Worm (Caenorhabditis elegans): Measurements from ENCODE around the gene atat-2.

The atat-2 gene

ce11 chrX:5819702-5820470 is 29.0 kb upstream of the atat-2 start:
- TF ChIP-seq W03F9.2 (tag; optimal IDR thresholded peaks at IDR 0.05) = no peak
- peak; percentile 66 for TF ChIP-seq him-1 (tag; optimal IDR thresholded peaks at IDR 0.05)

DNA sequence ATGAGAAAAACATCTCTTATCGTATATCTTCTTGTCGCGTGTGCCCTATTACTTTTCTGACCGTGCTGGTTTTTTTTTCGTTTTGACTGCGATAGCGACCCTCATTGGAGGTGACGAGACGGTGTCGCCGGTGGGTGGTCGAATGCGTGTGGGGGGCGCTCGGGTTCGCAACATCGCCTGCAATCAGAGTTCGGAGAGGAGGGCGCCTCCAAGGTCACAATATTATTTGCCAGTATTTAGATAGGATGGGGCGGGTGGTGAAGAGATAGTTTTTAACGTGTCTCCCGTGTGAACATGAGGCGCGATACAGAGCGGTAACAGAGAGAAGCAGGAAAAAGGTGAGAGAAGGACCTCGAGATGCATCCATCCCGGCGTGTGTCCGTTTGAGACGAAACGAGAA is 28.0 kb upstream of the atat-2 start:
- TF ChIP-seq dao-5 (tag; optimal IDR thresholded peaks at IDR 0.05) (no peak), W03F9.2 (tag; optimal IDR thresholded peaks at IDR 0.05) (no peak), him-1 (tag; optimal IDR thresholded peaks at IDR 0.05) (no peak)

DNA sequence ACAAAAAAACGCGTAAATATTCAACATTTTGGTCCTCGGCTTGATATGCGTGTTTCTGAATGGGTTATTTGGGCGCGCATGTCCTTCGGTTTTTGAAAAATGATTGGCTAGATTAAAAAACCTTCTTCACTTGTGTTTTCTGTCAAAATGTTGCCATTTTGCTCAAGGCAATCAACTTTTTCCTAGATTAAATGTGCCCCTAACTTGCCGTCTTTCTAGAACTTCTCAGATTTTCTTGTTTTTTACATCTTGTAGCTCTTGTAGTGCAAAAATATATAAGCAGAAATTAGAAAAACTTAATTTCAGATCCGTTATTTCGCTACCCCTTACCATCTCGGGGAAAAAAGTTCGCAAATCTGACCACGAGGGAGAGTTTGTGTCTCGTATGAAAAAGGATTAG is 27.1 kb upstream of the atat-2 start, which contains the start of gene hbl-1:
TSS of gene hbl-1 (plus strand) at position 301 of the 400 bp plus-strand sequence.
- TF ChIP-seq dao-5 (tag; optimal IDR thresholded peaks at IDR 0.05) (no peak), W03F9.2 (tag; optimal IDR thresholded peaks at IDR 0.05) (no peak), him-1 (tag; optimal IDR thresholded peaks at IDR 0.05) (no peak)

DNA sequence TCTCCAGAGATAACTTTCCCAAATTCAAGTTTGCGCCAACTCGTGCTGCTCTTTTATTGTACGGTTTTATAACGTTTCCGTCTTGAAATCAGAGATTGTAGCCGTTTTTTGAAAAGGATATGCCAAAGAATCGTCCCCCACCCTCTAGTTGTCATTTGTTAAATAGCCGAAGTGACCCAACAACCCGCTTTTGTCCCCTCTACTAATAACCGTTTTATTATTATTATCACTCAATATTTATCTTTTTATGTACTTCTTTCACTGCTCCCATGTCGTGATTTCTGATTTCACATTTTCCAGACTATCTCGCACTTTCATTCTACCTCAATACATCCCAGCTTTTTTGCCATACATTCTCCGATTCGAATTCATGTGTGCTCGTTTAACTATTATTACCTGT is 21.9 kb upstream of the atat-2 start:
- TF ChIP-seq dao-5 (tag; optimal IDR thresholded peaks at IDR 0.05) = no peak
- no peak for TF ChIP-seq W03F9.2 (tag; optimal IDR thresholded peaks at IDR 0.05)
- no peak for TF ChIP-seq him-1 (tag; optimal IDR thresholded peaks at IDR 0.05)

DNA sequence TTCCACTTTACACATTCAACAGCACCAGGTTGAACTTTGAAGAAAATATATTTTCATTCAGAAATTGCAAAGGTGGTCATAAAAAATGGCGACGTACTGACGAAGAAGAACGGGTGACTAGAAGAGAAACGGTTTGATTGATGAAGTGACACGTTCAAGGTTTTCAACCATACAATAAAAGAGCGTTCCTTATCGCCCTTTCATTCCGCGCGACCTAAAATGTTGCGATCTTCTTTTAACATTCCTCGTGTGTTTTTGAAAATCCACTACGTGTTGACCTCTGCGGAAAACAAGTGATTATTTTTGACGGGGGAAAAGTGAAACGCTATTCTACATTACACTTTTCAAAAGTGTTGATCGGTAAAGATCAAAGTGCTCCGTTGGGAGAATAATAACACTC is 20.8 kb upstream of the atat-2 start:
- no peak for TF ChIP-seq him-1 (tag; optimal IDR thresholded peaks at IDR 0.05)
- TF ChIP-seq W03F9.2 (tag; optimal IDR thresholded peaks at IDR 0.05) = no peak
- no peak for TF ChIP-seq dao-5 (tag; optimal IDR thresholded peaks at IDR 0.05)

DNA sequence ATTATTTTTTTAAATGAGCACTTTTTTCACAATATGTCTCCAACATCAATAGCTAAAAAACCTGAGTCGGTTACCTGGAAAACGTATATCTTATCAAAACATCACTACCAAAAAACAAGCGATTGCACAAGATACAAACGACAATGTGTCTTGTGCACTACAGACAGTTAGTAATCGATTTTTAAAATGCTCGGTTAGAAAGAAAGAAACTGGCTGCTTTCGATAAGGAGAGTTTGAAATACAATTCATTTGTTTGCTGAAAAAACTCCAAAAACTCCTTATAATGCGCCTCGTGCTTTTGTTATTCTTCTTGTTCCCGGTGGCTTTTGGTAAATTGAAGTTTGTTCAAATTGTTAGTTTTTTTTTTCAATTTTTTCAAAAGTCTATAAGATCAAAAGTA is 19.7 kb upstream of the atat-2 start, which contains the start of gene acp-5:
TSS of gene acp-5 (plus strand) at position 261 of the 400 bp plus-strand sequence.
- no peak for TF ChIP-seq W03F9.2 (tag; optimal IDR thresholded peaks at IDR 0.05)
- no peak for TF ChIP-seq dao-5 (tag; optimal IDR thresholded peaks at IDR 0.05)
- no peak for TF ChIP-seq him-1 (tag; optimal IDR thresholded peaks at IDR 0.05)

DNA sequence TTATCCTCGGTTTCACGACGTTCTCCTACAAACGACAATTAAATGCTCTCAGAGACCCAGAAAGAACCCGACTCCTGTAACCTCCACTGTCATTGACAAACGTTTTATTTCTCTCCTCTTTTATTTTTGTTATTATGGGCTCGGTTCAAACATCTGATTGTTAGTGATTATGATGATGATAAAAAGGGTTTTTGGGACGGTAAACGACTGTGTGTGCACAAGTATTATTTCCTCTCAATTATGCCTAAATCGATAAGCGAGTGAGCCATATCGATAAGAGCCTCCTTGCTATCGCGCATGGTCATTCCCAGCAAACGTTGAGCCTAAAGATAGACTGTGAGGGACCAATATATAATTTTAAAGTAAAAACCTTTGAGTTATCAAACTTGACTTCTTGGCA is 17.1 kb upstream of the atat-2 start:
- TF ChIP-seq him-1 (tag; optimal IDR thresholded peaks at IDR 0.05) (no peak), W03F9.2 (tag; optimal IDR thresholded peaks at IDR 0.05) (no peak), dao-5 (tag; optimal IDR thresholded peaks at IDR 0.05) (no peak)

DNA sequence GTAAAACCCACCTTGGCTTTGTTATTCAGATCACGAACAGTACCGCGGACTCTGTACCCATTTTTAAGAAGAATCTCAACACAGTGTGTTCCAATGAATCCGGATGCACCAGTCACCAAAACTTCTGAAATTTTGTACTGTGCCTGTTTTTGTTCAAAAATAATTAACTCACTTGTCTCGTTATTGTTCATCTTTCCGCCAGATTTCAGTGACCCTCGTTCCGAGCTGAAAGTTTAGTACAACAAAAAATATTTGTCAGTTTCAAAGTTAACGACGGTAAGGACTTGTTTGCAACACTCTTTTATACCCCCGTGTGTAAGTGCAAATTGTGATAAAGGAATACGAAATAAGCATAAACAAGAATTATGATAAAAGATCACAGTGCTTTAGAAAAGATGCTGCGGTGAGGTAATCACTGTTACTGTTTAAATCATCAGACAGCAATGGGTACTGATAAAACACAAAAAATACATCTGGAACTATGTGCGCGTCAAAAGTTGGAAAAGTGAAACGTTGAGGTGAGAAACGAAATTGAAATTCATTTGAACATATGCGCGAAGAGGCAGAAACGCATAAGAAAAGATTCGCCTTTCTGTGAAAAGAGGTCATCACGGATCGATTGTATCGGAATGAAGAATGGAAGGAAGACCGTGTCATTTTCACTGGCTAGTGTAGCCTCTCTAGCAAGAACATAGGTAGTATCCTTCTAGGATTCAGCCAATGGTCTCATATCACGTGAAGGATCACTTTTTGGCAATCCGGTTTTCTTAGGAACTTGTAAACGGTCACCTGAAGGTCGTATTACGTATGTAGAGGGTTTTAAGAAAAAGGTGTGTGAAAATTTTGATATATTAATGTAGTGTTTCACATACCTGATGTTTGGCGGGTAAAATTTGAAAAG is 14.1 kb upstream of the atat-2 start, which contains the start of gene F13D11.4:
TSS of gene F13D11.4 (minus strand) at position 225 of the 901 bp plus-strand sequence.
- TF ChIP-seq him-1 (tag; optimal IDR thresholded peaks at IDR 0.05) = no peak
- TF ChIP-seq W03F9.2 (tag; optimal IDR thresholded peaks at IDR 0.05) = no peak
- TF ChIP-seq dao-5 (tag; optimal IDR thresholded peaks at IDR 0.05) = no peak

- TF ChIP-seq dao-5 (tag; optimal IDR thresholded peaks at IDR 0.05) (no peak), W03F9.2 (tag; optimal IDR thresholded peaks at IDR 0.05) (no peak), him-1 (tag; optimal IDR thresholded peaks at IDR 0.05) (no peak)
Observed at ce11 chrX:5836527-5836926, 12.4 kb upstream of the atat-2 start.

DNA sequence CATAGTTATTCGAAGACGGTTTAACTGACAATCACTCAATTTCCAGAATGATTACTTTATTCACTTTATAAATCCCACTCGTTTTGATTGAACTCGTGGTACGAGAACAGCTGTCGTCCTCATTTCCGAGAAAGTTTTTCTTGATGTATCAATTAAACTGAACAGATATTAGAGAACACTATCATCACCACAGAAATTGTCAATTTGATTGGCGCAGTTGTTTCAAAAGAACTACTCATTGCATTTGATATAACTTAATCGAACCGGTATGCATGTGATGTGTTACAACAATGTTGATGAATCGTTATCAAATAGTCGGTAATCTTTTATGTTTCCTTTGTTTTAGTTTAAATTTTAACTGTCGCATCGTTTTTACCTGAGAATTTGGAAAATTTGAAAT is 11.9 kb upstream of the atat-2 start:
- TF ChIP-seq W03F9.2 (tag; optimal IDR thresholded peaks at IDR 0.05) (no peak), dao-5 (tag; optimal IDR thresholded peaks at IDR 0.05) (no peak), him-1 (tag; optimal IDR thresholded peaks at IDR 0.05) (no peak)

ce11 chrX:5839143-5839542 is 9.8 kb upstream of the atat-2 start:
- no peak for TF ChIP-seq him-1 (tag; optimal IDR thresholded peaks at IDR 0.05)
- TF ChIP-seq dao-5 (tag; optimal IDR thresholded peaks at IDR 0.05) = no peak
- TF ChIP-seq W03F9.2 (tag; optimal IDR thresholded peaks at IDR 0.05) = no peak

ce11 chrX:5839643-5840042 is 9.3 kb upstream of the atat-2 start, which contains the start of gene dct-11:
Gene dct-11, minus strand, starts transcription at chrX:5839778.
- TF ChIP-seq W03F9.2 (tag; optimal IDR thresholded peaks at IDR 0.05) (no peak), him-1 (tag; optimal IDR thresholded peaks at IDR 0.05) (no peak), dao-5 (tag; optimal IDR thresholded peaks at IDR 0.05) (no peak)

ce11 chrX:5841060-5841642 is 7.7 kb upstream of the atat-2 start, which contains the start of gene puf-9:
Gene puf-9, plus strand, starts transcription at chrX:5841592.
- peak; percentile 83 for TF ChIP-seq W03F9.2 (tag; optimal IDR thresholded peaks at IDR 0.05)
- TF ChIP-seq dao-5 (tag; optimal IDR thresholded peaks at IDR 0.05) = peak; percentile 61
- peak; percentile 96 for TF ChIP-seq him-1 (tag; optimal IDR thresholded peaks at IDR 0.05)
